Fruit fly (Drosophila melanogaster): Measurements from ENCODE around the gene CG13376.
A peak's percentile ranks its signal among the peaks of the same experiment; 100 is the strongest.

CG13376 gene

DNA sequence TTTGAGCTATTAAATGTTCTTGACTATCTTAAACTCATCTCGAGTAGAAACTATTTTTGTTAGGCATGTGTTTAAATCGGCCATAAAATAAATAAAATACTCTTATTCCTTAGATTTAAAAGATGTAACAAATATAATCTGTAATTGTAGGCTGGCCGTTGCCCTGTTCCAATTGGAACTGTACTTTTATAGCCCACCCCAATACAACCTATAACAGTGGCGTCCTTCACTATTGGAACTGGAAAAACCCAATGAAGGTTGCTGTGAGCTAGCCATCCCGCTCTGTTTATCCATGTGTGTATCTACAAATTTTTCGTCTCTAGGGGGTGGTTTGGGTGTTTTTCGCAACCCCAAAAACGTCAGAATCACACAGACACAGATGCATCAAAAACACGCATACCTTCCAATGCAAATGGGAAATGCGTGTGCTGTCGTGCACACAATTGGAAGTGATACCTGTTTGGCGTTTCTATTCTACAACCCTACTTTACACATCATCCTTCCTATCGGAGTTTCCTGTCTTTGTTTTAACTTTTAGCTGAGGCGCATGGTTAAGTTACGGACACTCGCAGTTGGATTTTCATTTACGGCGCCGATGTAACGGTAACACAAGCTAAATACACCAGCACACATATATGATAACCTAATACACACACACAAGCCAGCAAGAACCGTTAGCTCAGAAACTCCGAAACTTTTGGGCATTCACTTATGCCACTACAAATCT, 11.7 kb upstream of the CG13376 start:
- TF ChIP-seq ovo (GFP tag; optimal IDR thresholded peaks at IDR 0.05) (peak; percentile 92), Crg-1 (GFP tag; optimal IDR thresholded peaks at IDR 0.05) (no peak), CG1620 (GFP tag; optimal IDR thresholded peaks at IDR 0.05) (peak; percentile 9), CG7101 (tag; optimal IDR thresholded peaks at IDR 0.05) (peak; percentile 8)

DNA sequence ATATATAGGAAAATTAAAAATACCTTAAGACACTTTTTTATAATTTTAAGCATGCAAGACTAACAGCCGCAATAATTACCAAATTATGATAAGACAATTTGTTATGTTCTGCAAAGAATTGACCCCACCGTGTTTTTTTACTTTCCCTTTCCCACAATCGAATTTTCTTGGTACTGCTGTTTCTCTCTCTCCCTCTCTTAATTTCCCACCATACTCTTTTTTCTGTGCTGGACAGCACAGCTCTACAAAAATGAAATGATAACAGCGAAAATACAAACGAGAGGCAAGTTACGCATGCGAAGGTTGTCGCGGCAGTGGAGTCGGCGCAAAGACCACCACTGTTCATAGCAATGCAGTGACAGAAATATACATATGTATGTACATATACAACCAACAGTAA, 11.1 kb upstream of the CG13376 start:
- TF ChIP-seq CG5204 (GFP tag; optimal IDR thresholded peaks at IDR 0.05), result no peak
- TF ChIP-seq kay (GFP tag; ENCODE audit: borderline replicate concordance), result peak; percentile 56
- TF ChIP-seq tj (GFP tag; optimal IDR thresholded peaks at IDR 0.05), result no peak
- no peak for TF ChIP-seq Mnt (GFP tag; optimal IDR thresholded peaks at IDR 0.05)

DNA sequence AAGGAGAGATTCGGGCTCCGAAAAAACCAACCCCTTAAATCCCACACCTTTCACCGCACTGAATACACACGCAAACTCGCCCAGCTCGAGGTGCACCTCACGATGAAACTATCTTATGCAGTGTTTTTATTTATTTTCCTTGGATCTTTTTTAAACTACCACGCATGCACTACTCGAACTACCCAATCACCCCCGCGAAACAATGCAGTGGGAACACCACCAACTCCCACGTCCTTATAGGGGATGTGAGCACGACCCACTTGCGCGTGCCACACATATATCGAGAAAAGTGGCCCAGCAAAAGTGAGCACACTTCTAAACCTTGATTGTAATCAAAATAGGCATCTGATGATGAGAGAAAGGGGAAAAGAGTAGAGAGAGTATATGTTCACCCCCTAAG, 9.7 kb upstream of the CG13376 start:
- no peak for TF ChIP-seq CG12768 (GFP tag; optimal IDR thresholded peaks at IDR 0.05)
- TF ChIP-seq cnc (optimal IDR thresholded peaks at IDR 0.05), result no peak
- TF ChIP-seq bab1 (GFP tag; optimal IDR thresholded peaks at IDR 0.05), result no peak
- TF ChIP-seq CG33017 (tag; optimal IDR thresholded peaks at IDR 0.05), result no peak
- no peak for TF ChIP-seq Clk (GFP tag; optimal IDR thresholded peaks at IDR 0.05)
- TF ChIP-seq CG11617 (GFP tag; optimal IDR thresholded peaks at IDR 0.05), result no peak
- TF ChIP-seq cic (GFP tag; optimal IDR thresholded peaks at IDR 0.05), result no peak
- TF ChIP-seq Crg-1 (GFP tag; optimal IDR thresholded peaks at IDR 0.05), result no peak
- TF ChIP-seq tj (GFP tag; optimal IDR thresholded peaks at IDR 0.05), result no peak
- TF ChIP-seq Hr96 (GFP tag; optimal IDR thresholded peaks at IDR 0.05), result no peak
- no peak for TF ChIP-seq CG7101 (tag; optimal IDR thresholded peaks at IDR 0.05)
- TF ChIP-seq toe (GFP tag; optimal IDR thresholded peaks at IDR 0.05), result no peak
- TF ChIP-seq Mnt (GFP tag; optimal IDR thresholded peaks at IDR 0.05), result no peak

DNA sequence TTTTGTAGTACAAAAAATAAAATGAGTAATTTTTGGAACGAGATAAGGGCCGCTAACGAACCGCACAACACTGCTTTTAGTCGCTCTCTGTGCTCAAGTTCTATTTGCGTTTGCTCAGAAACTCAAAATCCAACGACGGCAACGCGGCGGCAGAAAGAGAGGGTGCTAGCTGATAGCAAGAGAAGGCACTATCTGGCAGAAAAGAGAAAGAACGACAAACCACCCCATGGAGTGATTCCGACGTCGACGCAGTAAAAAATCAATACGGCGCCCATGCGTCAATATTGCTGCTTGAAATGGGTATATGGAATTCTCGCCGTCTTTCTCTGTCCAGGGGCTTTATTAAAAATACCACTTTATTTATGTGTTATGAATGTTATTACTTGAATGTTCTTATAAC, 9.2 kb upstream of the CG13376 start:
- no peak for TF ChIP-seq CG14711 (tag; optimal IDR thresholded peaks at IDR 0.05)
- TF ChIP-seq tj (GFP tag; optimal IDR thresholded peaks at IDR 0.05), result peak; percentile 25

DNA sequence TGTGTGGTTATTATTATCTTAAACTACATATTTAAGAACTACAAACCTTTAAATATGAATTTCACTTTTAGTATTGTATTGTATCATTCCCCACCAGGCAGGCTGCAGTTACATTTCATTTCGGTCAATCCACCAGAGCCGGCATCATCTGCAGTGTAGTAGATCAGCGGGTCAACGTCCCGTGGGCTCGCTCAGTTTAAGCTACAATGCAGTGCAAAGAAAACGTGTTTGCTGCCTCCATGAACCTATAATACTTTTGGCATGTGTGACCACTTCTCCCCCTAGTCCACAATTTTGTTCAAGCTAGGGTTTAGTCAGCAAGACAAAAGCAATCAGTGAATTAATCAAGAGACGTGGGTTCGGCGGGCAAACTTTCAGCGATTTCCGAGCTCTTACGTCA, 1.2 kb upstream of the CG13376 start:
- TF ChIP-seq pad (GFP tag; optimal IDR thresholded peaks at IDR 0.05) (no peak), cnc (optimal IDR thresholded peaks at IDR 0.05) (no peak), cic (GFP tag; optimal IDR thresholded peaks at IDR 0.05) (no peak), CG1620 (GFP tag; optimal IDR thresholded peaks at IDR 0.05) (no peak)

DNA sequence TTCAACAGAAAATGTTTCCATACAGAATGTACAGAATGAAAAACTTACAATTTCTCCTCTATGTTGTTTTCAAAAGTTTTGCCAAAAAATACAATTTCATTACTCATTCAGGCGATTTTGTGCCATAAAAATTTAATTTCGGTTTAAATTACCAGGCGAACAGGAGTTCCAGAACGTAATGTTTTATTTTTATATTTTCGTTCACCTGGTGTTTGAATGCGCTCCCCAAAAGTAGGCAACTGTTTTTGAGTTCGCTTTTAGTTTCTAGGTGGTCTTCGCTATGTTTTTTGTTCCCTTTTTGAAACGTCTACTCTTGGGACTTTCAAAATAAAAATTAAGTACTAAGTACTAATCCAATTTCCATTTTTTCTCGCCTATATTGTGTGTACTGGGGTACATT, 1.1 kb downstream of the CG13376 start:
- TF ChIP-seq CG5204 (GFP tag; optimal IDR thresholded peaks at IDR 0.05), result no peak
- peak; percentile 70 for TF ChIP-seq kay (GFP tag; ENCODE audit: borderline replicate concordance)

DNA sequence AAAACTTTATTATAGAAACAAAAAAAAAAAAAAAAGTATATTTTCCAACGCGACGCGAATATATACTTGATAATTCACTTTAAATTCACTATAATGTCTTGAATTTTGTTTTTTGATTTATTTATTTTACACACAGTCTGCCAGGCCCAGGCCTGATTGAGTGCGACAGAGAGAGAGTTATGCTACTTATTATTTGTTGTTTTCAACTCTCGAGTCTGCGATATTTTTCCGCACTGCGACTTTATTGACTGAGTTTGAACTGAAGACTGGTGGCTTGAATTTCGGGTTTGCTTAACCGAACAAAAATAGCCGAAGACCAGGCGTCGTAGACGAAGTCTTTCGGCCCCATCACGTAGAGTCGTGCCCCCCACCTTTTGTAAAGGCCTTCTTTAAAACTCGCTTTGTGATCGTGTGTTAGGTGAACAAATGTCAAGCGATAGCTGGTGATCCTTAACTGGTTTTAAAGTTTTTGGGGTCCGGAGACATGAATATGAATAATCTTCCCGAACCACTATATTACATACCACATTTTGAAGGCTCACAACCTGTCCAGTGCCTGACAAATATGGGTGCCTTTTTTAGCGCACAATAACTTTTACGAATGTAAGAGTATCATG, 3.0 kb downstream of the CG13376 start, which contains the start of gene CG13377:
CG13377 (minus strand) TSS at position 272 of the 617 bp plus-strand sequence.
- TF ChIP-seq tj (GFP tag; optimal IDR thresholded peaks at IDR 0.05), result peak; percentile 49
- TF ChIP-seq CG1620 (GFP tag; optimal IDR thresholded peaks at IDR 0.05), result peak; percentile 2
- TF ChIP-seq bab1 (GFP tag; optimal IDR thresholded peaks at IDR 0.05), result peak; percentile 20
- no peak for TF ChIP-seq CG11617 (GFP tag; optimal IDR thresholded peaks at IDR 0.05)

DNA sequence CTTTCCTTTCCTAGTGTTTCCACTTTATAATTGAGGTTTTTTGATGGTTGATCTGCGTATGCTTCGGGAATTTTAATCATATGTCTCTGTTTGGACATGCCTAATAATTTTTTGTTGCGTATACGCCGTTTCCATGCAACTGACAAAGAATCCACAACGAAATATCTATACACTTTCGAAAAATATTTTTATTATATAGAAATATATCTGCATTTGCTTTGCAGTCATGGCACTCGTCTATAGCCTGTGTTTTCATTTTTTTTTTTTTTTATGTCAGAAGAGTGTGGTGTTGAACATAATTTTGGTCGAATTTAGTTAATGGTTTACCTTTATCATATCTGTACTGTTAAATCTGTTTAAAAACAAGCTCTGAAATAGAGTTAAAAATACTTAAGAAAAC, 4.0 kb downstream of the CG13376 start:
- TF ChIP-seq Mnt (GFP tag; optimal IDR thresholded peaks at IDR 0.05) (no peak), CG1620 (GFP tag; optimal IDR thresholded peaks at IDR 0.05) (no peak), CG11617 (GFP tag; optimal IDR thresholded peaks at IDR 0.05) (no peak)

DNA sequence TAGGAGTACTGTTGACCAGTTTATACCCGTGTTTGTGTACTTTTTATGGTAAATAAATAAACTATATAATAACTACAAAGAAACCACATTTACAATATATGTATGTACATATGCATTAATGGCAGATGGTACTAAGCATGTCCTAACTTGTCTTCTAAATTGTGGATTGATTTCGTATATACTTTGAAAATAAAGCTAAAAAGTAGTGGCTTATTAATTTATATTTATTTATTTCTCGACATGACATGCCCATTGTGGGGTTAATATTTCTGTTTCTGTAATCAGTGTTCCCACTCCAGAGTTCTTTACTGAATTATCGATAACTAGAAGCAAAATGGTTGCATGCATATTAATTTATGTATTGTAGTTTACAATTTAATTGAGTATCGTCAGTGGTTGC, 11.5 kb downstream of the CG13376 start, which contains the start of gene cin:
cin (plus strand) TSS at position 306 of the 400 bp plus-strand sequence.
- TF ChIP-seq CG7101 (tag; optimal IDR thresholded peaks at IDR 0.05) (peak; percentile 72), bab1 (GFP tag; optimal IDR thresholded peaks at IDR 0.05) (peak; percentile 77), CG11617 (GFP tag; optimal IDR thresholded peaks at IDR 0.05) (peak; percentile 57), cnc (optimal IDR thresholded peaks at IDR 0.05) (no peak), CG12768 (GFP tag; optimal IDR thresholded peaks at IDR 0.05) (peak; percentile 12), Crg-1 (GFP tag; optimal IDR thresholded peaks at IDR 0.05) (peak; percentile 26), kay (GFP tag; ENCODE audit: borderline replicate concordance) (no peak), cic (GFP tag; optimal IDR thresholded peaks at IDR 0.05) (no peak), Mnt (GFP tag; optimal IDR thresholded peaks at IDR 0.05) (peak; percentile 25), CG33017 (tag; optimal IDR thresholded peaks at IDR 0.05) (peak; percentile 41), CG7045 (GFP tag; optimal IDR thresholded peaks at IDR 0.05) (no peak), tj (GFP tag; optimal IDR thresholded peaks at IDR 0.05) (peak; percentile 5), CG14711 (tag; optimal IDR thresholded peaks at IDR 0.05) (peak; percentile 69), CG1620 (GFP tag; optimal IDR thresholded peaks at IDR 0.05) (peak; percentile 48), toe (GFP tag; optimal IDR thresholded peaks at IDR 0.05) (no peak), Clk (GFP tag; optimal IDR thresholded peaks at IDR 0.05) (no peak), pad (GFP tag; optimal IDR thresholded peaks at IDR 0.05) (peak; percentile 23), ovo (GFP tag; optimal IDR thresholded peaks at IDR 0.05) (no peak)
